Fruit fly (Drosophila melanogaster) whole organism, embryonic: ENCODE measurements around the gene CG3368.

ENCODE experiments used
- CG11723 ChIP-seq: fragments of 200-800 bp; sonication (Bioruptor generic); optimal IDR thresholded peaks from 2 replicates; lab custom pipeline; 2017; ENCODE audit warnings: missing biosample characterization, mild to moderate bottlenecking, missing genetic modification characterization
- CG15601 ChIP-seq: fragments of 200-800 bp; sonication (Bioruptor generic); optimal IDR thresholded peaks from 3 replicates; lab custom pipeline; 2019; ENCODE audit warnings: missing biosample characterization, mild to moderate bottlenecking, missing genetic modification characterization, moderate library complexity
- CG31365 ChIP-seq: fragments of 200-800 bp; sonication (Bioruptor generic); optimal IDR thresholded peaks from 2 replicates; lab custom pipeline; 2018; ENCODE audit warnings: missing biosample characterization, mild to moderate bottlenecking, missing genetic modification characterization
- Lhr ChIP-seq: fragments of 200-800 bp; sonication (Bioruptor generic); optimal IDR thresholded peaks from 3 replicates; lab custom pipeline; 2017; ENCODE audit warnings: mild to moderate bottlenecking, missing biosample characterization, missing genetic modification reagents, missing genetic modification characterization
- Nf-YB ChIP-seq: fragments of 200-800 bp; sonication (Bioruptor generic); optimal IDR thresholded peaks from 3 replicates; lab custom pipeline; 2019; ENCODE audit warnings: missing biosample characterization, mild to moderate bottlenecking, missing genetic modification characterization, moderate library complexity
- Xrp1 ChIP-seq: fragments of 200-800 bp; sonication (Bioruptor generic); IDR thresholded peaks from 2 replicates; pipeline ENCODE4 v1.3.6; 2022; ENCODE audit warnings: missing biosample characterization, missing genetic modification characterization

- TF ChIP-seq CG31365 (tag; lab: Kevin White, UChicago) = peak; percentile 11
- TF ChIP-seq Nf-YB (GFP tag; lab: Kevin White, UChicago) = peak; percentile 55
- peak; percentile 86 for TF ChIP-seq CG15601 (tag; lab: Kevin White, UChicago)
- peak; percentile 86 for TF ChIP-seq Lhr (GFP tag; lab: Kevin White, UChicago)
- peak; percentile 53 for TF ChIP-seq CG11723 (GFP tag; lab: Kevin White, UChicago)
- peak; percentile 87 for TF ChIP-seq Xrp1
These were observed 4.9 kb downstream of the CG3368 start, which contains the start of the genes bigmax and Hmu for dm6 chr3R:27288202-27289135.
